Fruit fly (Drosophila melanogaster) whole organism, adult: ENCODE data around the gene spoon.
A peak's percentile ranks its signal among the peaks of the same experiment; 100 is the strongest.

Experiments
- CG11617 ChIP-seq: fragments of 200-800 bp; sonication (Bioruptor generic); optimal IDR thresholded peaks from 2 replicates; lab custom pipeline; 2017; ENCODE audit warnings: mild to moderate bottlenecking, missing biosample characterization, missing genetic modification reagents, missing genetic modification characterization
- CG12768 ChIP-seq: fragments of 200-800 bp; sonication (Bioruptor generic); optimal IDR thresholded peaks from 2 replicates; lab custom pipeline; 2017; ENCODE audit warnings: missing biosample characterization, missing genetic modification characterization, mild to moderate bottlenecking, moderate library complexity, missing genetic modification reagents
- CG14711 ChIP-seq: fragments of 200-800 bp; sonication (Bioruptor generic); optimal IDR thresholded peaks from 2 replicates; lab custom pipeline; 2018; ENCODE audit warnings: missing biosample characterization, mild to moderate bottlenecking, missing genetic modification characterization, moderate library complexity
- CG1620 ChIP-seq: fragments of 200-800 bp; sonication (Bioruptor generic); optimal IDR thresholded peaks from 2 replicates; lab custom pipeline; 2016; ENCODE audit warnings: missing biosample characterization, missing genetic modification characterization
- CG33017 ChIP-seq: fragments of 200-800 bp; sonication (Bioruptor generic); optimal IDR thresholded peaks from 2 replicates; lab custom pipeline; 2018; ENCODE audit warnings: missing biosample characterization, mild to moderate bottlenecking, missing genetic modification characterization, moderate library complexity
- CG5204 ChIP-seq: fragments of 200-800 bp; sonication (Bioruptor generic); optimal IDR thresholded peaks from 2 replicates; lab custom pipeline; 2016; ENCODE audit warnings: missing biosample characterization, missing genetic modification characterization
- CG7045 ChIP-seq: fragments of 200-800 bp; sonication (Bioruptor generic); optimal IDR thresholded peaks from 2 replicates; lab custom pipeline; 2017; ENCODE audit warnings: missing biosample characterization, mild to moderate bottlenecking, missing genetic modification characterization
- CG7101 ChIP-seq: fragments of 200-800 bp; sonication (Bioruptor generic); optimal IDR thresholded peaks from 2 replicates; lab custom pipeline; 2018; ENCODE audit warnings: missing biosample characterization, mild to moderate bottlenecking, missing genetic modification characterization, moderate library complexity
- Clk ChIP-seq: fragments of 200-800 bp; sonication (Bioruptor generic); optimal IDR thresholded peaks from 2 replicates; lab custom pipeline; 2017; ENCODE audit warnings: missing biosample characterization, missing genetic modification characterization
- Crg-1 ChIP-seq: fragments of 200-800 bp; sonication (Bioruptor generic); optimal IDR thresholded peaks from 2 replicates; lab custom pipeline; 2016; ENCODE audit warnings: missing biosample characterization, missing genetic modification characterization
- Hr96 ChIP-seq: fragments of 200-800 bp; sonication (Bioruptor generic); optimal IDR thresholded peaks from 2 replicates; lab custom pipeline; 2016; ENCODE audit warnings: missing biosample characterization, missing genetic modification characterization
- Mnt ChIP-seq: fragments of 200-800 bp; sonication (Bioruptor generic); optimal IDR thresholded peaks from 2 replicates; lab custom pipeline; 2016; ENCODE audit warnings: missing biosample characterization, mild to moderate bottlenecking, missing genetic modification characterization
- bab1 ChIP-seq: fragments of 200-800 bp; sonication (Bioruptor generic); optimal IDR thresholded peaks from 3 replicates; lab custom pipeline; 2019; ENCODE audit warnings: missing biosample characterization, mild to moderate bottlenecking, missing genetic modification characterization, moderate library complexity
- cic ChIP-seq: fragments of 200-800 bp; sonication (Bioruptor generic); optimal IDR thresholded peaks from 2 replicates; lab custom pipeline; 2017; ENCODE audit warnings: missing biosample characterization, mild to moderate bottlenecking, missing genetic modification characterization, moderate library complexity
- cnc ChIP-seq, 2 experiments: fragments of >200 bp; optimal IDR thresholded peaks; 2 replicates each; lab custom pipeline; 2017
- kay ChIP-seq: fragments of 200-800 bp; sonication (Bioruptor generic); peaks from one replicate; lab custom pipeline; 2016; ENCODE audit warnings: missing biosample characterization, missing genetic modification characterization, borderline replicate concordance
- ovo ChIP-seq: fragments of 200-800 bp; sonication (Bioruptor generic); optimal IDR thresholded peaks from 2 replicates; lab custom pipeline; 2016; ENCODE audit warnings: missing biosample characterization, missing genetic modification characterization
- pad ChIP-seq: fragments of 200-800 bp; sonication (Bioruptor generic); optimal IDR thresholded peaks from 3 replicates; lab custom pipeline; 2017; ENCODE audit warnings: missing biosample characterization, missing genetic modification characterization, mild to moderate bottlenecking, moderate library complexity, missing genetic modification reagents
- tj ChIP-seq: fragments of 200-800 bp; sonication (Bioruptor generic); optimal IDR thresholded peaks from 3 replicates; lab custom pipeline; 2017; ENCODE audit warnings: missing biosample characterization, mild to moderate bottlenecking, missing genetic modification characterization, moderate library complexity
- toe ChIP-seq: fragments of 200-800 bp; sonication (Bioruptor generic); optimal IDR thresholded peaks from 2 replicates; lab custom pipeline; 2016; ENCODE audit warnings: missing biosample characterization, missing genetic modification characterization

The spoon gene

dm6 chrX:5420568-5421019 is at the start of gene spoon:
Gene spoon (minus strand): TSS chrX:5420867.
- no peak for TF ChIP-seq tj (GFP tag; lab: Kevin White, UChicago)
- TF ChIP-seq CG1620 (GFP tag; lab: Kevin White, UChicago) = peak; percentile 54
- peak; percentile 31 for TF ChIP-seq ovo (GFP tag; lab: Kevin White, UChicago)
- TF ChIP-seq CG7045 (GFP tag; lab: Kevin White, UChicago) = no peak
- TF ChIP-seq cnc (optimal IDR thresholded peaks at IDR 0.05; lab: Kevin White, UChicago) = no peak
- TF ChIP-seq toe (GFP tag; lab: Kevin White, UChicago) = no peak
- peak; percentile 48 for TF ChIP-seq CG11617 (GFP tag; lab: Kevin White, UChicago)
- peak; percentile 98 for TF ChIP-seq Mnt (GFP tag; lab: Kevin White, UChicago)
- TF ChIP-seq CG7101 (tag; lab: Kevin White, UChicago) = peak; percentile 21
- peak; percentile 74 for TF ChIP-seq Hr96 (GFP tag; lab: Kevin White, UChicago)
- peak; percentile 97 for TF ChIP-seq CG14711
- TF ChIP-seq Crg-1 (GFP tag; lab: Kevin White, UChicago) = peak; percentile 58
- no peak for TF ChIP-seq CG5204 (GFP tag; lab: Kevin White, UChicago)
- no peak for TF ChIP-seq CG33017 (tag; lab: Kevin White, UChicago)
- TF ChIP-seq cic (GFP tag; lab: Kevin White, UChicago) = no peak

- TF ChIP-seq pad (GFP tag; lab: Kevin White, UChicago) = peak; percentile 66
- no peak for TF ChIP-seq CG1620 (GFP tag; lab: Kevin White, UChicago)
Measured at dm6 chrX:5446404-5446803, 25.7 kb upstream of the spoon start, which contains the start of gene SPR. Gene SPR (plus strand): TSS chrX:5446656.

dm6 chrX:5432635-5433482 is 12.2 kb upstream of the spoon start:
- no peak for TF ChIP-seq tj (GFP tag; lab: Kevin White, UChicago)
- no peak for TF ChIP-seq Clk (GFP tag; lab: Kevin White, UChicago)
- no peak for TF ChIP-seq ovo (GFP tag; lab: Kevin White, UChicago)
- no peak for TF ChIP-seq CG5204 (GFP tag; lab: Kevin White, UChicago)
- TF ChIP-seq pad (GFP tag; lab: Kevin White, UChicago) = peak; percentile 96

- TF ChIP-seq CG5204 (GFP tag; lab: Kevin White, UChicago) (peak; percentile 91), CG1620 (GFP tag; lab: Kevin White, UChicago) (peak; percentile 91), cic (GFP tag; lab: Kevin White, UChicago) (peak; percentile 76), cnc (optimal IDR thresholded peaks at IDR 0.05; lab: Kevin White, UChicago) (no peak), tj (GFP tag; lab: Kevin White, UChicago) (peak; percentile 86), kay (GFP tag; lab: Kevin White, UChicago) (peak; percentile 97), Crg-1 (GFP tag; lab: Kevin White, UChicago) (peak; percentile 90), toe (GFP tag; lab: Kevin White, UChicago) (peak; percentile 82), CG33017 (tag; lab: Kevin White, UChicago) (peak; percentile 74), Hr96 (GFP tag; lab: Kevin White, UChicago) (peak; percentile 96), CG11617 (GFP tag; lab: Kevin White, UChicago) (peak; percentile 96), CG14711 (peak; percentile 74), pad (GFP tag; lab: Kevin White, UChicago) (peak; percentile 94), CG7101 (tag; lab: Kevin White, UChicago) (peak; percentile 94), CG12768 (GFP tag; lab: Kevin White, UChicago) (peak; percentile 85), ovo (GFP tag; lab: Kevin White, UChicago) (peak; percentile 86), Clk (GFP tag; lab: Kevin White, UChicago) (peak; percentile 69), CG7045 (GFP tag; lab: Kevin White, UChicago) (peak; percentile 78), bab1 (peak; percentile 89), Mnt (GFP tag; lab: Kevin White, UChicago) (peak; percentile 85)
Measured at dm6 chrX:5429778-5430576, 9.3 kb upstream of the spoon start.

dm6 chrX:5429271-5429670 is 8.6 kb upstream of the spoon start, which contains the start of gene CG15784:
Gene CG15784 (plus strand): TSS chrX:5429571.
- TF ChIP-seq CG7045 (GFP tag; lab: Kevin White, UChicago) (no peak), CG14711 (no peak), toe (GFP tag; lab: Kevin White, UChicago) (no peak), ovo (GFP tag; lab: Kevin White, UChicago) (no peak), cic (GFP tag; lab: Kevin White, UChicago) (no peak), CG11617 (GFP tag; lab: Kevin White, UChicago) (no peak), Crg-1 (GFP tag; lab: Kevin White, UChicago) (no peak), bab1 (no peak), Mnt (GFP tag; lab: Kevin White, UChicago) (no peak)
